Worm (Caenorhabditis elegans) whole organism, L1 larva: ENCODE results near the gene C07G3.10.

ENCODE experiments used
- alr-1 ChIP-seq: fragments of 200-800 bp; sonication (Bioruptor generic); optimal IDR thresholded peaks from 2 replicates; lab custom pipeline; 2018; ENCODE audit warnings: borderline replicate concordance, mild to moderate bottlenecking, missing genetic modification characterization, missing compliant biosample characterization
- ama-1 ChIP-seq: fragments of 150-350 bp; optimal IDR thresholded peaks from 2 replicates; lab custom pipeline; 2014
- ceh-82 ChIP-seq, 3 experiments: fragments of 150-350 bp in 1 of 3; sonication (generic microtip) in 2 of 3; optimal IDR thresholded peaks; 2 replicates each; lab custom pipeline; 2014 to 2017; ENCODE audit warnings: missing biosample characterization in 3 of 3, missing genetic modification characterization in 3 of 3
- ces-1 ChIP-seq: fragments of 150-350 bp; optimal IDR thresholded peaks from 2 replicates; lab custom pipeline; 2014; ENCODE audit warnings: missing biosample characterization, missing genetic modification reagents, missing genetic modification characterization
- elt-2 ChIP-seq: sonication (generic microtip); optimal IDR thresholded peaks from 2 replicates; lab custom pipeline; 2016; ENCODE audit warnings: missing genetic modification characterization, mild to moderate bottlenecking, inconsistent platforms, missing compliant biosample characterization, missing genetic modification reagents
- fkh-10 ChIP-seq: sonication (generic microtip); optimal IDR thresholded peaks from 2 replicates; lab custom pipeline; 2017; ENCODE audit warnings: missing biosample characterization, missing genetic modification reagents, missing genetic modification characterization
- nhr-11 ChIP-seq: fragments of 150-350 bp; optimal IDR thresholded peaks from 2 replicates; lab custom pipeline; 2014; ENCODE audit warnings: missing biosample characterization, missing genetic modification characterization
- nhr-28 ChIP-seq: fragments of 150-350 bp; optimal IDR thresholded peaks from 2 replicates; lab custom pipeline; 2014; ENCODE audit warnings: missing biosample characterization, missing genetic modification characterization
- nhr-76 ChIP-seq: sonication (generic microtip); optimal IDR thresholded peaks from 2 replicates; lab custom pipeline; 2017; ENCODE audit warnings: missing biosample characterization, missing genetic modification characterization
- nhr-85 ChIP-seq: sonication (generic microtip); peaks from one replicate; lab custom pipeline; 2016; ENCODE audit warnings: missing genetic modification characterization, inconsistent platforms, missing compliant biosample characterization
- snpc-4 ChIP-seq: fragments of 150-350 bp; optimal IDR thresholded peaks from 2 replicates; lab custom pipeline; 2014; ENCODE audit warnings: missing biosample characterization, missing genetic modification characterization
- tbx-2 ChIP-seq: sonication (generic microtip); optimal IDR thresholded peaks from 2 replicates; lab custom pipeline; 2016; ENCODE audit warnings: missing genetic modification characterization, missing compliant biosample characterization
- unc-130 ChIP-seq: fragments of 150-350 bp; optimal IDR thresholded peaks from 2 replicates; lab custom pipeline; 2017; ENCODE audit warnings: missing biosample characterization, missing genetic modification characterization, inconsistent platforms

DNA sequence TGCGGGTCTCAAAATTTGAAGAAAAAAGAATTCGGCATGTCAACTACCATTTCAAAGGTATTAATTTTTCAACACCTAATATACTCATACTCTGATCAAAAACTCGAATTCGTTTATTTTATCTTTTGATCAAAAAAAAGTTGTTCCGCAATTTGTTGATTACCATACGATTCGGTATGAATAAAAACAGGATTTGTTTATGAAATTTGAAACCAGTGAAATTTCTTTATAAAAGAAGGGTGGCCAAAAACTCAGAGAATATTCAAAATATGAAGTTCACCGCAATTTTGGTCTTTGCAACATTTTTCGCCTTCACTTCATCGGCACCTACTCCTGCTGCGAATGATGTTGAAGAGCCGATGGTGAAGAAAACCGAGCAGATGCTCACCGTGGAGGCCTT lies at the start of gene C07G3.10, which contains the start of gene C07G3.8:
- no peak for TF ChIP-seq ama-1 (lab: Kevin White, UChicago)
- no peak for TF ChIP-seq unc-130 (tag; lab: Kevin White, UChicago)
- TF ChIP-seq nhr-76 (tag; lab: Kevin White, UChicago), result no peak
- TF ChIP-seq ceh-82 (tag; optimal IDR thresholded peaks at IDR 0.05; lab: Kevin White, UChicago), result no peak
- TF ChIP-seq tbx-2 (tag; lab: Kevin White, UChicago), result no peak
- TF ChIP-seq snpc-4 (tag; lab: Kevin White, UChicago), result no peak
- no peak for TF ChIP-seq ces-1 (GFP tag; lab: Kevin White, UChicago)
- no peak for TF ChIP-seq elt-2 (tag; lab: Kevin White, UChicago)
- TF ChIP-seq nhr-85 (tag; lab: Kevin White, UChicago), result no peak
- TF ChIP-seq alr-1 (tag; lab: Kevin White, UChicago), result no peak
- TF ChIP-seq fkh-10, result no peak
- no peak for TF ChIP-seq nhr-28 (tag; lab: Kevin White, UChicago)
- no peak for TF ChIP-seq nhr-11 (tag; lab: Kevin White, UChicago)
